Worm (Caenorhabditis elegans) whole organism, L4 larva: ENCODE data around the gene gst-8.
"Not testable (repeated sequence)": the region's sequence is repeated elsewhere in the genome, so short reads cannot be mapped to it uniquely, and the experiment has no call there.

Experiments
- dmd-8 ChIP-seq: fragments of 200-800 bp; sonication (Bioruptor generic); IDR thresholded peaks from 2 replicates; pipeline ENCODE4 v1.3.6; 2022; ENCODE audit warnings: missing genetic modification characterization, missing compliant biosample characterization
- lsy-2 ChIP-seq, 2 experiments: fragments of 150-350 bp in 1 of 2; sonication (generic microtip) in 1 of 2; optimal IDR thresholded peaks; 2 replicates each; lab custom pipeline; 2014 to 2017; ENCODE audit warnings: missing biosample characterization in 2 of 2, missing genetic modification characterization in 2 of 2
- snpc-4 ChIP-seq: fragments of 150-350 bp; optimal IDR thresholded peaks from 2 replicates; lab custom pipeline; 2014; ENCODE audit warnings: missing biosample characterization, missing genetic modification characterization

DNA sequence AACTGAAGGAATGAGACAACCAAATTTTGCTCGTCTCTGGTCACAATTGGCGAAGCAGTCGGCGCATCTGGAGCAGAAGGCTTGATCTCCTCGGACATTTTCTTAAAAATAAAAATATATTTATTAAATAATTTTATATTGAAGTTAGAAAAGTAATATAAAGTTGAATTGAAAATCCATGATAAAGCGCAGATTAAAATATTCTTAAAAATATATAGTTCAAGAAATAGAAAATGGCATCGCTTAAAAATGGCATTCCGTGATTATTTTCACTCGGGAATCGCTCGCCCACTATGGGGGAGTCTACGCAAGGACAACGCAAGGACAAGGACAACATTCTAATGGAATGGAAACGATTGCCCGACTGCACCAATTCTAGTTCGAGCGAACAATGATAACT is 20.2 kb downstream of the gst-8 start, which contains the start of gene sgt-1:
- not testable (repeated sequence) for TF ChIP-seq dmd-8 (GFP tag; lab: Robert Waterston, UW); snpc-4 (tag; lab: Kevin White, UChicago); lsy-2 (tag; optimal IDR thresholded peaks at IDR 0.05; lab: Kevin White, UChicago)
